Fruit fly (Drosophila melanogaster) S2 (cell line): Measurements from ENCODE around the gene CG31817.

Experiments
- CG8478 ChIP-seq: fragments of >200 bp; optimal IDR thresholded peaks from 2 replicates; lab custom pipeline; 2018
- CTCF ChIP-seq, 2 experiments: fragments of >200 bp; optimal IDR thresholded peaks; 2 replicates each; lab custom pipeline; 2018

CG31817 gene

dm6 chr2L:16315027-16315426 lies 22.7 kb downstream of the CG31817 start:
- no peak for TF ChIP-seq CTCF (optimal IDR thresholded peaks at IDR 0.05; lab: Kevin White, UChicago)
- no peak for TF ChIP-seq CG8478

- TF ChIP-seq CG8478 (no peak), CTCF (optimal IDR thresholded peaks at IDR 0.05; lab: Kevin White, UChicago) (peak in 1 of 2 experiments; percentile 6)
These were observed 27.0 kb downstream of the CG31817 start, which contains the start of the genes cni and fzy for dm6 chr2L:16310648-16311047. Gene cni, minus strand, starts transcription at chr2L:16310726. Gene fzy, plus strand, starts transcription at chr2L:16310956.

- TF ChIP-seq CG8478: no peak
- no peak for TF ChIP-seq CTCF (optimal IDR thresholded peaks at IDR 0.05; lab: Kevin White, UChicago)
These were observed 30.5 kb downstream of the CG31817 start, which contains the start of the genes CG5861 and Syx5 for dm6 chr2L:16307026-16307703. Gene CG5861, minus strand, starts transcription at chr2L:16307298. Gene Syx5, plus strand, starts transcription at chr2L:16307346.

dm6 chr2L:16302773-16303279 lies 34.9 kb downstream of the CG31817 start, which contains the start of gene GMF:
Gene GMF, minus strand, starts transcription at chr2L:16302954.
- TF ChIP-seq CG8478 (no peak), CTCF (optimal IDR thresholded peaks at IDR 0.05; lab: Kevin White, UChicago) (peak in 1 of 2 experiments; percentile 18)

- TF ChIP-seq CG8478 (no peak), CTCF (optimal IDR thresholded peaks at IDR 0.05; lab: Kevin White, UChicago) (no peak)
These were observed 38.0 kb downstream of the CG31817 start, which contains the start of the genes heix and CG17328 for dm6 chr2L:16299466-16300311. Gene heix, minus strand, starts transcription at chr2L:16299858. Gene CG17328, plus strand, starts transcription at chr2L:16299943.

- no peak for TF ChIP-seq CTCF (optimal IDR thresholded peaks at IDR 0.05; lab: Kevin White, UChicago)
- no peak for TF ChIP-seq CG8478
These were observed 43.9 kb downstream of the CG31817 start, which contains the start of gene Cyp303a1 for dm6 chr2L:16293703-16294233. Gene Cyp303a1, plus strand, starts transcription at chr2L:16294183.

dm6 chr2L:16292975-16293501 lies 44.6 kb downstream of the CG31817 start, which contains the start of gene CG13258:
Gene CG13258, minus strand, starts transcription at chr2L:16293025.
- TF ChIP-seq CG8478: no peak
- no peak for TF ChIP-seq CTCF (optimal IDR thresholded peaks at IDR 0.05; lab: Kevin White, UChicago)

- TF ChIP-seq CG8478 (no peak), CTCF (optimal IDR thresholded peaks at IDR 0.05; lab: Kevin White, UChicago) (no peak)
These were observed 46.7 kb downstream of the CG31817 start, which contains the start of gene CG17329 for dm6 chr2L:16290984-16291383. Gene CG17329, plus strand, starts transcription at chr2L:16291284.

dm6 chr2L:16288393-16288731 lies 49.3 kb downstream of the CG31817 start:
- no peak for TF ChIP-seq CTCF (optimal IDR thresholded peaks at IDR 0.05; lab: Kevin White, UChicago)
- TF ChIP-seq CG8478: no peak

dm6 chr2L:16287602-16288392 lies 49.9 kb downstream of the CG31817 start, which contains the start of the genes crp and pkaap:
Gene crp, minus strand, starts transcription at chr2L:16287730.
Gene pkaap, plus strand, starts transcription at chr2L:16288290.
- TF ChIP-seq CG8478: no peak
- peak; percentile 98 for TF ChIP-seq CTCF (optimal IDR thresholded peaks at IDR 0.05; lab: Kevin White, UChicago)

dm6 chr2L:16287006-16287601 lies 50.6 kb downstream of the CG31817 start:
- TF ChIP-seq CTCF (optimal IDR thresholded peaks at IDR 0.05; lab: Kevin White, UChicago) (no peak), CG8478 (no peak)

- TF ChIP-seq CG8478 (no peak), CTCF (optimal IDR thresholded peaks at IDR 0.05; lab: Kevin White, UChicago) (peak in 1 of 2 experiments; percentile 3)
These were observed 51.2 kb downstream of the CG31817 start for dm6 chr2L:16286360-16287005.
